Fruit fly (Drosophila melanogaster) whole organism, embryonic: ENCODE measurements around the gene Syx5.

Source experiments
- Blimp-1 ChIP-seq: fragments of 200-800 bp; sonication (Bioruptor generic); optimal IDR thresholded peaks from 3 replicates; lab custom pipeline; 2018; ENCODE audit warnings: missing biosample characterization, missing genetic modification characterization, mild to moderate bottlenecking, moderate library complexity, missing genetic modification reagents
- Bteb2 ChIP-seq: fragments of 200-800 bp; sonication (Bioruptor generic); optimal IDR thresholded peaks from 2 replicates; lab custom pipeline; 2016; ENCODE audit warnings: missing biosample characterization, missing genetic modification characterization
- CG10267 ChIP-seq: fragments of 200-800 bp; sonication (Bioruptor generic); optimal IDR thresholded peaks from 2 replicates; lab custom pipeline; 2018; ENCODE audit warnings: missing biosample characterization, mild to moderate bottlenecking, missing genetic modification characterization, moderate library complexity
- CG10321 ChIP-seq: fragments of 200-800 bp; sonication (Bioruptor generic); IDR thresholded peaks from 2 replicates; pipeline ENCODE4 v1.3.6; 2022; ENCODE audit warnings: missing biosample characterization, missing genetic modification characterization
- CG10366 ChIP-seq: fragments of 200-800 bp; sonication (Bioruptor generic); IDR thresholded peaks from 2 replicates; pipeline ENCODE4 v1.3.6; 2022; ENCODE audit warnings: missing biosample characterization, missing genetic modification characterization
- CG12299 ChIP-seq: fragments of 200-800 bp; sonication (Bioruptor generic); optimal IDR thresholded peaks from 2 replicates; lab custom pipeline; 2018; ENCODE audit warnings: missing biosample characterization, mild to moderate bottlenecking, missing genetic modification characterization
- CG14667 ChIP-seq: fragments of 200-800 bp; sonication (Bioruptor generic); IDR thresholded peaks from 2 replicates; pipeline ENCODE4 v1.3.6; 2022; ENCODE audit warnings: missing biosample characterization, missing genetic modification characterization
- CG15479 ChIP-seq: fragments of 200-800 bp; sonication (Bioruptor generic); optimal IDR thresholded peaks from 3 replicates; lab custom pipeline; 2019; ENCODE audit warnings: missing biosample characterization, mild to moderate bottlenecking, missing genetic modification characterization, moderate library complexity
- CG16863 ChIP-seq: fragments of 200-800 bp; sonication (Bioruptor generic); optimal IDR thresholded peaks from 3 replicates; lab custom pipeline; 2016; ENCODE audit warnings: missing biosample characterization, missing genetic modification characterization
- CG32532 ChIP-seq: fragments of 200-800 bp; sonication (Bioruptor generic); IDR thresholded peaks from 2 replicates; pipeline ENCODE4 v1.3.6; 2022; ENCODE audit warnings: missing biosample characterization, missing genetic modification characterization
- CG33557 ChIP-seq: fragments of 200-800 bp; sonication (Bioruptor generic); optimal IDR thresholded peaks from 2 replicates; lab custom pipeline; 2019; ENCODE audit warnings: missing biosample characterization, mild to moderate bottlenecking, missing genetic modification characterization, moderate library complexity
- CG4820 ChIP-seq: fragments of 200-800 bp; sonication (Bioruptor generic); optimal IDR thresholded peaks from 3 replicates; lab custom pipeline; 2016; ENCODE audit warnings: missing biosample characterization, missing genetic modification characterization
- CG5180 ChIP-seq: fragments of 200-800 bp; sonication (Bioruptor generic); optimal IDR thresholded peaks from 3 replicates; lab custom pipeline; 2017; ENCODE audit warnings: missing biosample characterization, missing genetic modification characterization, mild to moderate bottlenecking, moderate library complexity, missing genetic modification reagents
- CG6254 ChIP-seq: fragments of 200-800 bp; sonication (Bioruptor generic); optimal IDR thresholded peaks from 3 replicates; lab custom pipeline; 2017; ENCODE audit warnings: mild to moderate bottlenecking, missing biosample characterization, missing genetic modification reagents, missing genetic modification characterization
- CG6272 ChIP-seq: fragments of 200-800 bp; sonication (Bioruptor generic); IDR thresholded peaks from 2 replicates; pipeline ENCODE4 v1.3.6; 2022; ENCODE audit warnings: missing biosample characterization, missing genetic modification characterization
- CG6854 ChIP-seq: fragments of 200-800 bp; sonication (Bioruptor generic); optimal IDR thresholded peaks from 3 replicates; lab custom pipeline; 2017; ENCODE audit warnings: missing biosample characterization, mild to moderate bottlenecking, missing genetic modification characterization
- CG7271 ChIP-seq: fragments of 200-800 bp; sonication (Bioruptor generic); optimal IDR thresholded peaks from 2 replicates; lab custom pipeline; 2018; ENCODE audit warnings: missing biosample characterization, mild to moderate bottlenecking, missing genetic modification characterization, moderate library complexity
- CG7987 ChIP-seq: fragments of 200-800 bp; sonication (Bioruptor generic); optimal IDR thresholded peaks from 2 replicates; lab custom pipeline; 2018; ENCODE audit warnings: missing biosample characterization, mild to moderate bottlenecking, missing genetic modification characterization, moderate library complexity
- CG8765 ChIP-seq: fragments of 200-800 bp; sonication (Bioruptor generic); IDR thresholded peaks from 2 replicates; pipeline ENCODE4 v1.3.6; 2022; ENCODE audit warnings: missing biosample characterization, missing genetic modification characterization
- CTCF ChIP-seq: fragments of 200-800 bp; sonication (Bioruptor generic); optimal IDR thresholded peaks from 2 replicates; lab custom pipeline; 2017; ENCODE audit warnings: missing biosample characterization, mild to moderate bottlenecking, missing genetic modification characterization, moderate library complexity
- Elba2 ChIP-seq: fragments of 200-800 bp; sonication (Bioruptor generic); optimal IDR thresholded peaks from 3 replicates; lab custom pipeline; 2016; ENCODE audit warnings: missing biosample characterization, missing genetic modification characterization
- HLHmδ ChIP-seq: fragments of 200-800 bp; sonication (Bioruptor generic); optimal IDR thresholded peaks from 2 replicates; lab custom pipeline; 2018; ENCODE audit warnings: missing biosample characterization, mild to moderate bottlenecking, missing genetic modification characterization, moderate library complexity
- Hr3 ChIP-seq: fragments of 200-800 bp; sonication (Bioruptor generic); optimal IDR thresholded peaks from 3 replicates; lab custom pipeline; 2016; ENCODE audit warnings: missing biosample characterization, missing genetic modification characterization
- MESR4 ChIP-seq: fragments of 200-800 bp; sonication (Bioruptor generic); optimal IDR thresholded peaks from 2 replicates; lab custom pipeline; 2018; ENCODE audit warnings: missing biosample characterization, mild to moderate bottlenecking, missing genetic modification characterization, moderate library complexity
- Optix ChIP-seq: fragments of 200-800 bp; sonication (Bioruptor generic); IDR thresholded peaks from 3 replicates; pipeline ENCODE4 v1.3.6; 2022; ENCODE audit warnings: missing biosample characterization, missing genetic modification characterization
- Vsx1 ChIP-seq: fragments of 200-800 bp; sonication (Bioruptor generic); optimal IDR thresholded peaks from 2 replicates; lab custom pipeline; 2017; ENCODE audit warnings: missing biosample characterization, mild to moderate bottlenecking, missing genetic modification characterization, missing genetic modification reagents
- al ChIP-seq: fragments of 200-800 bp; sonication (Bioruptor generic); IDR thresholded peaks from 2 replicates; pipeline ENCODE4 v1.3.6; 2022; ENCODE audit warnings: missing biosample characterization, missing genetic modification characterization
- cg ChIP-seq: fragments of 200-800 bp; sonication (Bioruptor generic); optimal IDR thresholded peaks from 3 replicates; lab custom pipeline; 2019; ENCODE audit warnings: missing biosample characterization, mild to moderate bottlenecking, missing genetic modification characterization, moderate library complexity
- ci ChIP-seq: fragments of 200-800 bp; sonication (Bioruptor generic); IDR thresholded peaks from 3 replicates; pipeline ENCODE4 v1.3.6; 2022; ENCODE audit warnings: missing biosample characterization, missing genetic modification characterization
- da ChIP-seq: fragments of 200-800 bp; sonication (Bioruptor generic); optimal IDR thresholded peaks from 2 replicates; lab custom pipeline; 2016; ENCODE audit warnings: missing biosample characterization, missing genetic modification characterization
- dimm ChIP-seq: fragments of 200-800 bp; sonication (Bioruptor generic); IDR thresholded peaks from 2 replicates; pipeline ENCODE4 v1.3.6; 2022; ENCODE audit warnings: missing biosample characterization, missing genetic modification characterization
- dm ChIP-seq: fragments of 200-800 bp; sonication (Bioruptor generic); optimal IDR thresholded peaks from 3 replicates; lab custom pipeline; 2016; ENCODE audit warnings: missing biosample characterization, missing genetic modification characterization
- eyg ChIP-seq: fragments of 200-800 bp; sonication (Bioruptor generic); optimal IDR thresholded peaks from 3 replicates; lab custom pipeline; 2016; ENCODE audit warnings: missing biosample characterization, missing genetic modification characterization
- fd102C ChIP-seq: fragments of 200-800 bp; sonication (Bioruptor generic); optimal IDR thresholded peaks from 2 replicates; lab custom pipeline; 2018; ENCODE audit warnings: missing biosample characterization, mild to moderate bottlenecking, missing genetic modification characterization, moderate library complexity
- gfzf ChIP-seq: fragments of 200-800 bp; sonication (Bioruptor generic); optimal IDR thresholded peaks from 2 replicates; lab custom pipeline; 2016; ENCODE audit warnings: missing biosample characterization, mild to moderate bottlenecking, missing genetic modification characterization, moderate library complexity
- gt ChIP-seq: fragments of 200-800 bp; sonication (Bioruptor generic); IDR thresholded peaks from 2 replicates; pipeline ENCODE4 v1.3.6; 2022; ENCODE audit warnings: missing biosample characterization, missing genetic modification characterization
- ind ChIP-seq: fragments of 200-800 bp; sonication (Bioruptor generic); optimal IDR thresholded peaks from 3 replicates; lab custom pipeline; 2016; ENCODE audit warnings: missing biosample characterization, missing genetic modification characterization
- jigr1 ChIP-seq: fragments of 200-800 bp; sonication (Bioruptor generic); IDR thresholded peaks from 3 replicates; pipeline ENCODE4 v1.3.6; 2022; ENCODE audit warnings: missing biosample characterization, missing genetic modification characterization
- jumu ChIP-seq: fragments of 200-800 bp; sonication (Bioruptor generic); optimal IDR thresholded peaks from 3 replicates; lab custom pipeline; 2016; ENCODE audit warnings: missing biosample characterization, missing genetic modification characterization
- mam ChIP-seq: fragments of 200-800 bp; sonication (Bioruptor generic); optimal IDR thresholded peaks from 3 replicates; lab custom pipeline; 2016; ENCODE audit warnings: missing biosample characterization, missing genetic modification characterization
- nmo ChIP-seq: fragments of 200-800 bp; sonication (Bioruptor generic); optimal IDR thresholded peaks from 2 replicates; lab custom pipeline; 2018; ENCODE audit warnings: missing biosample characterization, mild to moderate bottlenecking, missing genetic modification characterization, moderate library complexity
- pb ChIP-seq: fragments of 200-800 bp; sonication (Bioruptor generic); optimal IDR thresholded peaks from 3 replicates; lab custom pipeline; 2016; ENCODE audit warnings: missing biosample characterization, missing genetic modification characterization
- phol ChIP-seq: fragments of 200-800 bp; sonication (Bioruptor generic); optimal IDR thresholded peaks from 3 replicates; lab custom pipeline; 2018; ENCODE audit warnings: missing biosample characterization, mild to moderate bottlenecking, missing genetic modification characterization, moderate library complexity
- pum ChIP-seq: fragments of 200-800 bp; sonication (Bioruptor generic); optimal IDR thresholded peaks from 2 replicates; lab custom pipeline; 2016; ENCODE audit warnings: missing biosample characterization, missing genetic modification characterization
- sima ChIP-seq: fragments of 200-800 bp; sonication (Bioruptor generic); optimal IDR thresholded peaks from 2 replicates; lab custom pipeline; 2016; ENCODE audit warnings: missing biosample characterization, missing genetic modification characterization
- slou ChIP-seq: fragments of 200-800 bp; sonication (Bioruptor generic); optimal IDR thresholded peaks from 3 replicates; lab custom pipeline; 2016; ENCODE audit warnings: missing biosample characterization, missing genetic modification characterization
- tap ChIP-seq: fragments of 200-800 bp; optimal IDR thresholded peaks from 3 replicates; lab custom pipeline; 2019; ENCODE audit warnings: missing biosample characterization, mild to moderate bottlenecking, missing genetic modification characterization, moderate library complexity
- tio ChIP-seq: fragments of 200-800 bp; sonication (Bioruptor generic); optimal IDR thresholded peaks from 2 replicates; lab custom pipeline; 2017; ENCODE audit warnings: missing biosample characterization, missing genetic modification characterization, inconsistent platforms
- zen ChIP-seq: fragments of 200-800 bp; sonication (Bioruptor generic); optimal IDR thresholded peaks from 3 replicates; lab custom pipeline; 2018; ENCODE audit warnings: missing biosample characterization, mild to moderate bottlenecking, missing genetic modification characterization, moderate library complexity

The Syx5 gene

dm6 chr2L:16350742-16351568, 43.8 kb downstream of the Syx5 start (continued):
- TF ChIP-seq al (GFP tag; lab: Robert Waterston, UW) (peak; percentile 98), CG16863 (GFP tag; lab: Kevin White, UChicago) (peak; percentile 98), CG10321 (GFP tag; lab: Robert Waterston, UW) (peak; percentile 88), dimm (GFP tag; lab: Robert Waterston, UW) (peak; percentile 97), CG4820 (GFP tag; lab: Kevin White, UChicago) (peak; percentile 98), Vsx1 (GFP tag; lab: Kevin White, UChicago) (peak; percentile 98), Hr3 (GFP tag; lab: Kevin White, UChicago) (peak; percentile 98), MESR4 (GFP tag; lab: Kevin White, UChicago) (peak; percentile 85), jigr1 (peak; percentile 96), dm (GFP tag; lab: Kevin White, UChicago) (peak; percentile 96), Optix (GFP tag; lab: Robert Waterston, UW) (peak; percentile 96), CG32532 (GFP tag; lab: Robert Waterston, UW) (peak; percentile 99), da (GFP tag; lab: Kevin White, UChicago) (peak; percentile 94), CG15479 (GFP tag; lab: Kevin White, UChicago) (peak; percentile 75), ind (peak; percentile 99), CG10267 (tag; lab: Kevin White, UChicago) (peak; percentile 97), fd102C (peak; percentile 92), eyg (GFP tag; lab: Kevin White, UChicago) (peak; percentile 96), tio (GFP tag; lab: Kevin White, UChicago) (peak; percentile 99), CG12299 (tag; lab: Kevin White, UChicago) (peak; percentile 99), tap (tag; lab: Kevin White, UChicago) (peak; percentile 99), ci (peak; percentile 100), CG6254 (GFP tag; lab: Kevin White, UChicago) (peak; percentile 97), zen (peak; percentile 98), CG6272 (peak; percentile 97), mam (GFP tag; lab: Kevin White, UChicago) (peak; percentile 98), CG7987 (GFP tag; lab: Kevin White, UChicago) (peak; percentile 97), phol (peak; percentile 98), CG7271 (tag; lab: Kevin White, UChicago) (peak; percentile 94), CG14667 (peak; percentile 97), nmo (GFP tag; lab: Kevin White, UChicago) (peak; percentile 99), gt (GFP tag; lab: Robert Waterston, UW) (peak; percentile 93), CG5180 (GFP tag; lab: Kevin White, UChicago) (peak; percentile 94), jumu (peak; percentile 97), Bteb2 (peak; percentile 99), cg (GFP tag; lab: Kevin White, UChicago) (peak; percentile 85), Blimp-1 (peak; percentile 98), HLHmδ (peak; percentile 1), pb (GFP tag; lab: Kevin White, UChicago) (peak; percentile 95), CG33557 (GFP tag; lab: Kevin White, UChicago) (peak; percentile 99), CG8765 (peak; percentile 97), CTCF (peak; percentile 71), gfzf (GFP tag; lab: Kevin White, UChicago) (peak; percentile 20), sima (GFP tag; lab: Kevin White, UChicago) (peak; percentile 96), CG6854 (GFP tag; lab: Kevin White, UChicago) (peak; percentile 99), CG10366 (peak; percentile 99), slou (peak; percentile 97), pum (peak; percentile 98), Elba2 (GFP tag; lab: Kevin White, UChicago) (peak; percentile 72)
